Worm (Caenorhabditis elegans): ENCODE measurements around the gene lips-10.

- TF ChIP-seq him-1 (tag; optimal IDR thresholded peaks at IDR 0.05), result no peak
- TF ChIP-seq dao-5 (tag; optimal IDR thresholded peaks at IDR 0.05), result no peak
Observed at ce11 chrII:8442176-8442575, 3.2 kb downstream of the lips-10 start.

All from whole organism, L4/young adult.